Fruit fly (Drosophila melanogaster) whole organism, wandering third instar larva: ENCODE measurements around the gene CG7368.
A peak's percentile ranks its signal among the peaks of the same experiment; 100 is the strongest.

Experiments used
- Abd-B ChIP-seq: fragments of >200 bp; optimal IDR thresholded peaks from 2 replicates; lab custom pipeline; 2017; ENCODE audit warnings: missing biosample characterization, missing genetic modification characterization
- CG9705 ChIP-seq: fragments of 200-800 bp; sonication (Bioruptor generic); optimal IDR thresholded peaks from 2 replicates; lab custom pipeline; 2018; ENCODE audit warnings: missing biosample characterization, mild to moderate bottlenecking, missing genetic modification characterization
- Dfd ChIP-seq: fragments of >200 bp; optimal IDR thresholded peaks from 2 replicates; lab custom pipeline; 2017; ENCODE audit warnings: missing biosample characterization, missing genetic modification characterization
- Dif ChIP-seq: fragments of 200-275, 200-300 bp; sonication (Bioruptor generic); optimal IDR thresholded peaks from 2 replicates; lab custom pipeline; 2018; ENCODE audit warnings: missing biosample characterization, missing genetic modification characterization; ENCODE audit not compliant: partially characterized antibody
- Jra ChIP-seq: sonication (Bioruptor generic); optimal IDR thresholded peaks from 2 replicates; lab custom pipeline; 2016; ENCODE audit warnings: missing biosample characterization, missing genetic modification characterization
- Myc ChIP-seq: fragments of >200 bp; optimal IDR thresholded peaks from 2 replicates; lab custom pipeline; 2017
- brk ChIP-seq: fragments of 200-800 bp; sonication (Bioruptor generic); optimal IDR thresholded peaks from 2 replicates; lab custom pipeline; 2016; ENCODE audit warnings: missing biosample characterization, mild to moderate bottlenecking, missing genetic modification characterization
- dmrt93B ChIP-seq: fragments of 200-800 bp; sonication (Bioruptor generic); optimal IDR thresholded peaks from 2 replicates; lab custom pipeline; 2018; ENCODE audit warnings: missing biosample characterization, mild to moderate bottlenecking, missing genetic modification characterization
- h ChIP-seq: fragments of 200-800 bp; sonication (Bioruptor generic); optimal IDR thresholded peaks from 3 replicates; lab custom pipeline; 2016; ENCODE audit warnings: missing biosample characterization, mild to moderate bottlenecking, missing genetic modification characterization
- tai ChIP-seq: sonication (Bioruptor generic); optimal IDR thresholded peaks from 2 replicates; lab custom pipeline; 2016; ENCODE audit warnings: missing biosample characterization, missing genetic modification characterization
- usp ChIP-seq: fragments of >200 bp; optimal IDR thresholded peaks from 2 replicates; lab custom pipeline; 2017; ENCODE audit warnings: missing biosample characterization, missing genetic modification characterization

dm6 chr3L:11604227-11604626, 7.2 kb downstream of the CG7368 start:
- TF ChIP-seq Abd-B (GFP tag; lab: Kevin White, UChicago) (no peak), Myc (no peak), usp (GFP tag; lab: Kevin White, UChicago) (no peak), Dfd (GFP tag; lab: Kevin White, UChicago) (peak; percentile 93), Jra (GFP tag; lab: Kevin White, UChicago) (no peak), tai (GFP tag; lab: Kevin White, UChicago) (no peak), brk (no peak), Dif (GFP tag; lab: Kevin White, UChicago) (no peak), CG9705 (no peak), dmrt93B (GFP tag; lab: Kevin White, UChicago) (no peak), h (no peak)
